Worm (Caenorhabditis elegans): ENCODE measurements around the gene C25E10.8.

DNA sequence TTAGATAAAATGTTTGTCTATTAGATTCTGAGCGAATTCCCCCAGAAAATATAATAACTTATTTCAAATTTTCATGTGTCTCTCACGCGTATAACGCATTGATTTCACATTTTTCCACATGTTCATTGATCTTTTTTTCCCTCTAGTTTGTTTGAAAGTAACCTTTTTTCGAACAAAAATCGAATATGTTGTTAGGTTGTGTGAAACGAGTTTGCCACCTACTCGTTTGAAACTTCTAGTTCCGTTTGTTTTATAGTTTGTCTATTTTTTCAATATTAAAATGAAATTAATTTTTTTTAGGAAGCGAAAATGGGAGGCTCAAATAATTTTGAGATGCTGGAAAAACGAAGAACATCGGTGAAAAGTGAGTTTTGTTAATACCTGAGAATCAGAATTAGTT lies 23.6 kb downstream of the C25E10.8 start, which contains the start of gene C25E10.5:
- TF ChIP-seq elt-4 (tag; optimal IDR thresholded peaks at IDR 0.05) (no peak), pqm-1 (tag; optimal IDR thresholded peaks at IDR 0.05) (no peak), dve-1 (tag; optimal IDR thresholded peaks at IDR 0.05) (no peak), fkh-10 (GFP tag; optimal IDR thresholded peaks at IDR 0.05) (no peak)
